Worm (Caenorhabditis elegans): ENCODE measurements around the gene dpy-31.

ce11 chrIII:7178497-7178896 lies 23.5 kb upstream of the dpy-31 start:
- TF ChIP-seq unc-39 (tag; optimal IDR thresholded peaks at IDR 0.05) (no peak), snpc-4 (tag; optimal IDR thresholded peaks at IDR 0.05) (no peak), ceh-82 (tag; optimal IDR thresholded peaks at IDR 0.05) (no peak)

Measured in whole organism, L3 larva.